Worm (Caenorhabditis elegans) whole organism, young adult: Measurements from ENCODE around the gene prdh-1.

ENCODE experiments used
- B0035.1 ChIP-seq: sonication (generic microtip); optimal IDR thresholded peaks from 2 replicates; lab custom pipeline; 2016; ENCODE audit warnings: missing genetic modification characterization, mild to moderate bottlenecking, missing compliant biosample characterization, missing genotype, missing genetic modification reagents
- B0336.3 ChIP-seq: fragments of 200-800 bp; sonication (Bioruptor generic); IDR thresholded peaks from 2 replicates; pipeline ENCODE4 v1.3.6; 2022; ENCODE audit warnings: missing genetic modification characterization, missing compliant biosample characterization
- C06A6.2 ChIP-seq: fragments of 200-800 bp; sonication (Bioruptor generic); conservative IDR thresholded peaks from 2 replicates; pipeline ENCODE4 v1.3.6; 2022; ENCODE audit warnings: missing genetic modification characterization, missing compliant biosample characterization
- D2030.7 ChIP-seq: fragments of 200-800 bp; sonication (Bioruptor generic); IDR thresholded peaks from 2 replicates; pipeline ENCODE4 v1.3.6; 2022; ENCODE audit warnings: missing genetic modification reagents, missing genetic modification characterization, missing compliant biosample characterization
- F10E7.11 ChIP-seq: sonication (generic microtip); optimal IDR thresholded peaks from 2 replicates; lab custom pipeline; 2017; ENCODE audit warnings: mild to moderate bottlenecking, missing genetic modification characterization, moderate library complexity, missing compliant biosample characterization
- F33H1.4 ChIP-seq: fragments of 200-800 bp; sonication (Bioruptor generic); IDR thresholded peaks from 2 replicates; pipeline ENCODE4 v1.3.6; 2022; ENCODE audit warnings: missing genetic modification reagents, missing genetic modification characterization, missing compliant biosample characterization
- F49E8.2 ChIP-seq: sonication (generic microtip); optimal IDR thresholded peaks from 3 replicates; lab custom pipeline; 2017; ENCODE audit warnings: missing genetic modification characterization, mild to moderate bottlenecking, missing compliant biosample characterization, antibody characterized with exemption, moderate library complexity; ENCODE audit not compliant: insufficient read depth
- F52B5.7 ChIP-seq: sonication (generic microtip); optimal IDR thresholded peaks from 2 replicates; lab custom pipeline; 2016; ENCODE audit warnings: mild to moderate bottlenecking, missing genetic modification characterization, missing compliant biosample characterization
- F57A8.1 ChIP-seq: fragments of 200-800 bp; sonication (Bioruptor generic); optimal IDR thresholded peaks from 2 replicates; lab custom pipeline; 2018; ENCODE audit warnings: mild to moderate bottlenecking, missing genetic modification characterization, moderate library complexity, missing compliant biosample characterization
- K11D2.4 ChIP-seq: fragments of 200-800 bp; sonication (Bioruptor generic); IDR thresholded peaks from 2 replicates; pipeline ENCODE4 v1.3.6; 2022; ENCODE audit warnings: missing genetic modification reagents, missing genetic modification characterization, missing compliant biosample characterization
- Y53F4B.3 ChIP-seq: fragments of 200-800 bp; sonication (Bioruptor generic); IDR thresholded peaks from 2 replicates; pipeline ENCODE4 v1.3.6; 2022; ENCODE audit warnings: missing genetic modification reagents, missing genetic modification characterization, missing compliant biosample characterization
- Y53G8AR.9 ChIP-seq: fragments of 200-800 bp; sonication (Bioruptor generic); conservative IDR thresholded peaks from 2 replicates; pipeline ENCODE4 v1.3.6; 2022; ENCODE audit warnings: missing genetic modification reagents, missing genetic modification characterization, missing compliant biosample characterization
- Y67H2A.10 ChIP-seq: fragments of 200-800 bp; sonication (Bioruptor generic); conservative IDR thresholded peaks from 2 replicates; pipeline ENCODE4 v1.3.6; 2022; ENCODE audit warnings: missing genetic modification reagents, missing genetic modification characterization, missing compliant biosample characterization
- Y95B8A.8 ChIP-seq: fragments of 200-800 bp; sonication (Bioruptor generic); IDR thresholded peaks from 2 replicates; pipeline ENCODE4 v1.3.6; 2022; ENCODE audit warnings: missing genetic modification reagents, missing genetic modification characterization, missing compliant biosample characterization
- akir-1 ChIP-seq: fragments of 200-800 bp; sonication (Bioruptor generic); optimal IDR thresholded peaks from 2 replicates; lab custom pipeline; 2018; ENCODE audit warnings: mild to moderate bottlenecking, missing genetic modification characterization, moderate library complexity, missing compliant biosample characterization
- atf-7 ChIP-seq: sonication (generic microtip); optimal IDR thresholded peaks from 2 replicates; lab custom pipeline; 2017; ENCODE audit warnings: mild to moderate bottlenecking, missing genetic modification characterization, missing compliant biosample characterization
- attf-5 ChIP-seq: fragments of 200-800 bp; sonication (Bioruptor generic); optimal IDR thresholded peaks from 2 replicates; lab custom pipeline; 2018; ENCODE audit warnings: mild to moderate bottlenecking, missing genetic modification characterization, missing compliant biosample characterization
- cebp-1 ChIP-seq, 2 experiments: fragments of 200-800 bp in 1 of 2; sonication (Bioruptor generic) in 1 of 2; sonication (generic microtip) in 1 of 2; IDR thresholded peaks in 1 of 2; optimal IDR thresholded peaks in 1 of 2; 2 replicates each; pipeline versions ENCODE4 v1.3.6 to Lab custom; 2017 to 2022; ENCODE audit warnings: missing compliant biosample characterization in 2 of 2, missing genetic modification characterization in 2 of 2, mild to moderate bottlenecking in 1 of 2, missing genetic modification reagents in 1 of 2, moderate library complexity in 1 of 2
- ceh-27 ChIP-seq: fragments of 200-800 bp; sonication (Bioruptor generic); optimal IDR thresholded peaks from 2 replicates; lab custom pipeline; 2018; ENCODE audit warnings: mild to moderate bottlenecking, missing genetic modification characterization, moderate library complexity, missing compliant biosample characterization
- ceh-79 ChIP-seq: sonication (generic microtip); optimal IDR thresholded peaks from 2 replicates; lab custom pipeline; 2017; ENCODE audit warnings: mild to moderate bottlenecking, missing genetic modification characterization, missing compliant biosample characterization
- chd-7 ChIP-seq: sonication (generic microtip); optimal IDR thresholded peaks from 2 replicates; lab custom pipeline; 2016; ENCODE audit warnings: mild to moderate bottlenecking, missing genetic modification characterization, moderate library complexity, missing compliant biosample characterization
- dox-1 ChIP-seq: fragments of 200-800 bp; sonication (Bioruptor generic); IDR thresholded peaks from 2 replicates; pipeline ENCODE4 v1.3.6; 2022; ENCODE audit warnings: missing genetic modification reagents, missing genetic modification characterization, missing compliant biosample characterization
- egl-18 ChIP-seq: fragments of 200-800 bp; sonication (Bioruptor generic); IDR thresholded peaks from 2 replicates; pipeline ENCODE4 v1.3.6; 2022; ENCODE audit warnings: missing genetic modification reagents, missing genetic modification characterization, missing compliant biosample characterization
- ekl-4 ChIP-seq: fragments of 200-800 bp; sonication (Bioruptor generic); IDR thresholded peaks from 2 replicates; pipeline ENCODE4 v1.3.6; 2022; ENCODE audit warnings: missing genetic modification reagents, missing genetic modification characterization, missing compliant biosample characterization
- gei-17 ChIP-seq: fragments of 200-800 bp; sonication (Bioruptor generic); optimal IDR thresholded peaks from 2 replicates; lab custom pipeline; 2018; ENCODE audit warnings: mild to moderate bottlenecking, missing genetic modification characterization, missing compliant biosample characterization
- hlh-26 ChIP-seq: fragments of 200-800 bp; sonication (Bioruptor generic); conservative IDR thresholded peaks from 2 replicates; pipeline ENCODE4 v1.3.6; 2022; ENCODE audit warnings: missing genetic modification reagents, missing genetic modification characterization, missing compliant biosample characterization
- let-607 ChIP-seq, 2 experiments: fragments of 200-800 bp in 1 of 2; sonication (Bioruptor generic) in 1 of 2; sonication (generic microtip) in 1 of 2; optimal IDR thresholded peaks; 2 replicates each; lab custom pipeline; 2016 to 2018; ENCODE audit warnings: mild to moderate bottlenecking in 2 of 2, missing compliant biosample characterization in 2 of 2, missing genetic modification characterization in 2 of 2, moderate library complexity in 2 of 2, missing genotype in 1 of 2
- lin-26 ChIP-seq: fragments of 200-800 bp; sonication (Bioruptor generic); IDR thresholded peaks from 2 replicates; pipeline ENCODE4 v1.3.6; 2022; ENCODE audit warnings: missing genetic modification reagents, missing genetic modification characterization, missing compliant biosample characterization
- lin-40 ChIP-seq: sonication (generic microtip); optimal IDR thresholded peaks from 2 replicates; lab custom pipeline; 2016; ENCODE audit warnings: missing genetic modification characterization, mild to moderate bottlenecking, missing compliant biosample characterization, missing genotype, missing genetic modification reagents
- madf-10 ChIP-seq: sonication (generic microtip); optimal IDR thresholded peaks from 2 replicates; lab custom pipeline; 2016; ENCODE audit warnings: mild to moderate bottlenecking, missing genetic modification characterization, missing compliant biosample characterization
- madf-8 ChIP-seq: fragments of 200-800 bp; sonication (Bioruptor generic); conservative IDR thresholded peaks from 2 replicates; pipeline ENCODE4 v1.3.6; 2022; ENCODE audit warnings: missing genetic modification reagents, missing genetic modification characterization, missing compliant biosample characterization
- mel-28 ChIP-seq: sonication (generic microtip); optimal IDR thresholded peaks from 2 replicates; lab custom pipeline; 2016; ENCODE audit warnings: borderline replicate concordance, mild to moderate bottlenecking, missing genetic modification characterization, missing compliant biosample characterization
- mes-4 ChIP-seq: sonication (generic microtip); optimal IDR thresholded peaks from 2 replicates; lab custom pipeline; 2016; ENCODE audit warnings: missing genotype, missing genetic modification characterization, missing compliant biosample characterization
- nfya-2 ChIP-seq: fragments of 200-800 bp; sonication (Bioruptor generic); IDR thresholded peaks from 2 replicates; pipeline ENCODE4 v1.3.6; 2022; ENCODE audit warnings: missing genetic modification reagents, missing genetic modification characterization, missing compliant biosample characterization
- nhr-120 ChIP-seq: fragments of 200-800 bp; sonication (Bioruptor generic); IDR thresholded peaks from 2 replicates; pipeline ENCODE4 v1.3.6; 2022; ENCODE audit warnings: missing genetic modification characterization, missing compliant biosample characterization
- nhr-179 ChIP-seq: sonication (generic microtip); optimal IDR thresholded peaks from 2 replicates; lab custom pipeline; 2016; ENCODE audit warnings: mild to moderate bottlenecking, missing genetic modification characterization, missing compliant biosample characterization
- rec-8 ChIP-seq, 2 experiments: sonication (generic microtip); optimal IDR thresholded peaks; 2 replicates each; lab custom pipeline; 2016; ENCODE audit warnings: mild to moderate bottlenecking in 2 of 2, missing genetic modification characterization in 2 of 2, missing genetic modification reagents in 2 of 2, missing genotype in 2 of 2, missing biosample characterization in 1 of 2, missing compliant biosample characterization in 1 of 2, moderate library complexity in 1 of 2
- snpc-1.1 ChIP-seq: sonication (generic microtip); optimal IDR thresholded peaks from 2 replicates; lab custom pipeline; 2017; ENCODE audit warnings: missing genetic modification characterization, mild to moderate bottlenecking, missing compliant biosample characterization, antibody characterized with exemption, moderate library complexity, missing genotype, missing genetic modification reagents; ENCODE audit not compliant: insufficient read depth
- snpc-4 ChIP-seq, 5 experiments: fragments of 150-350 bp in 1 of 5; sonication (generic microtip) in 4 of 5; optimal IDR thresholded peaks; 2 replicates each; lab custom pipeline; 2014 to 2018; ENCODE audit warnings: missing genetic modification characterization in 5 of 5, missing biosample characterization in 3 of 5, antibody characterized with exemption in 2 of 5, mild to moderate bottlenecking in 2 of 5, missing compliant biosample characterization in 2 of 5, missing genotype in 2 of 5, moderate library complexity in 2 of 5, missing genetic modification reagents in 1 of 5
- sptf-2 ChIP-seq: fragments of 200-800 bp; sonication (Bioruptor generic); optimal IDR thresholded peaks from 2 replicates; lab custom pipeline; 2018; ENCODE audit warnings: mild to moderate bottlenecking, missing genetic modification characterization, missing compliant biosample characterization
- unc-130 ChIP-seq: sonication (generic microtip); optimal IDR thresholded peaks from 2 replicates; lab custom pipeline; 2016; ENCODE audit warnings: missing genetic modification reagents, missing genetic modification characterization, missing compliant biosample characterization
- unc-62 ChIP-seq: fragments of 150-350 bp; optimal IDR thresholded peaks from 2 replicates; lab custom pipeline; 2014; ENCODE audit warnings: missing biosample characterization, missing genetic modification reagents, missing genetic modification characterization
- zfh-2 ChIP-seq: fragments of 200-800 bp; sonication (Bioruptor generic); conservative IDR thresholded peaks from 2 replicates; pipeline ENCODE4 v1.3.6; 2022; ENCODE audit warnings: missing genetic modification reagents, missing genetic modification characterization, missing compliant biosample characterization
- ztf-18 ChIP-seq: sonication (generic microtip); optimal IDR thresholded peaks from 2 replicates; lab custom pipeline; 2016; ENCODE audit warnings: missing genotype, mild to moderate bottlenecking, missing genetic modification characterization, missing compliant biosample characterization
- ztf-26 ChIP-seq: sonication (generic microtip); optimal IDR thresholded peaks from 2 replicates; lab custom pipeline; 2017; ENCODE audit warnings: missing genetic modification characterization, missing compliant biosample characterization
- ztf-6 ChIP-seq: fragments of 200-800 bp; sonication (Bioruptor generic); IDR thresholded peaks from 2 replicates; pipeline ENCODE4 v1.3.6; 2022; ENCODE audit warnings: missing genetic modification reagents, missing genetic modification characterization, missing compliant biosample characterization

prdh-1 gene

DNA sequence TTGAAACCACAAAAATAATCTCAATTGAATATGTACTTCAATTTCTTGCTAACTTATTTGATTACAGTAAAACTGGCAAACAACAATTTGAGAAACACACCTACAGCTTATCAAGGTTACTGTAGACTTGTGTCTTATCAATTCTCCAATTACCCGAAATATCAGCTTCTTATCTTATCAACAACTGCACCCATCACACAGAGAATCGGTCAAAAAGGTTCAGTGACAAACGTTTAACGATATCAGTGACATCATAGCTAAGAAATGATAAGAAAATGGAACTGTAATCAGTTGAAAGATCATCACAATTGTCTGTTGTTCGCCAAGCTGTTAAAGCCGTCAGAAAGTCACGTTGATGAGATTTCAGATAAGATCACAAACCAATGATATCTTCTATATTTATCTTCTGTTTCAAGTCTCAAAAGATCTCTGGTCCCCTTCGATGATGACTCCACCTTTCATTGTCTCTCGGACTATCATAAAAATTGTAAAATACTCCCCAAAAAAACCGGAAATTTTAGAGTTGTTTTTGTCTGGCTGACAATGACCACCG lies 42.9 kb upstream of the prdh-1 start (continued):
- no peak for TF ChIP-seq egl-18 (GFP tag; lab: Robert Waterston, UW)
- no peak for TF ChIP-seq F57A8.1 (GFP tag; lab: Kevin White, UChicago)
- no peak for TF ChIP-seq hlh-26
- no peak for TF ChIP-seq lin-26 (GFP tag; lab: Robert Waterston, UW)
- no peak for TF ChIP-seq Y53F4B.3
- TF ChIP-seq Y67H2A.10 (GFP tag; lab: Robert Waterston, UW) = no peak
- no peak for TF ChIP-seq attf-5 (GFP tag; lab: Kevin White, UChicago)
- TF ChIP-seq akir-1 (GFP tag; lab: Kevin White, UChicago) = no peak
- TF ChIP-seq zfh-2 (GFP tag; lab: Robert Waterston, UW) = no peak
- TF ChIP-seq ztf-18 (tag; lab: Kevin White, UChicago) = no peak
- TF ChIP-seq F10E7.11 (tag; lab: Kevin White, UChicago) = no peak
- no peak for TF ChIP-seq snpc-4 (GFP tag; optimal IDR thresholded peaks at IDR 0.05; lab: Kevin White, UChicago)
- peak in 2 of 4 experiments; percentile 33 to 34 for TF ChIP-seq snpc-4 (tag; optimal IDR thresholded peaks at IDR 0.05; lab: Kevin White, UChicago)
- no peak for TF ChIP-seq F33H1.4 (GFP tag; lab: Robert Waterston, UW)
- TF ChIP-seq unc-62 (GFP tag; lab: Kevin White, UChicago) = peak; percentile 26
- no peak for TF ChIP-seq cebp-1 (GFP tag; IDR thresholded peaks at IDR 0.05; lab: Robert Waterston, UW)
- no peak for TF ChIP-seq cebp-1 (tag; optimal IDR thresholded peaks at IDR 0.05; lab: Kevin White, UChicago)
- TF ChIP-seq ztf-26 = peak; percentile 74
- TF ChIP-seq dox-1 = no peak; the same call in 1 of the 2 replicates
- TF ChIP-seq Y95B8A.8 (GFP tag; lab: Robert Waterston, UW) = no peak
- no peak for TF ChIP-seq F52B5.7 (tag; lab: Kevin White, UChicago)
- TF ChIP-seq ceh-27 (GFP tag; lab: Kevin White, UChicago) = no peak
- TF ChIP-seq ztf-6 = no peak
- TF ChIP-seq madf-8 (GFP tag; lab: Robert Waterston, UW) = no peak
- TF ChIP-seq nhr-120 (GFP tag; lab: Robert Waterston, UW) = no peak
- TF ChIP-seq snpc-1.1 (tag; lab: Kevin White, UChicago) = no peak
- no peak for TF ChIP-seq rec-8 (tag; optimal IDR thresholded peaks at IDR 0.05; lab: Kevin White, UChicago)
- no peak for TF ChIP-seq D2030.7 (GFP tag; lab: Robert Waterston, UW)
- no peak for TF ChIP-seq B0336.3 (GFP tag; lab: Robert Waterston, UW)
- no peak for TF ChIP-seq F49E8.2 (tag; lab: Kevin White, UChicago)
- peak; percentile 99 for TF ChIP-seq atf-7 (tag; lab: Kevin White, UChicago)
- TF ChIP-seq madf-10 (tag; lab: Kevin White, UChicago) = peak; percentile 71
- no peak for TF ChIP-seq mes-4
- no peak for TF ChIP-seq B0035.1 (tag; lab: Kevin White, UChicago)
- TF ChIP-seq unc-130 (GFP tag; lab: Kevin White, UChicago) = no peak
- TF ChIP-seq nfya-2 (GFP tag; lab: Robert Waterston, UW) = no peak
- TF ChIP-seq K11D2.4 = no peak; the same call in 1 of the 2 replicates
- no peak for TF ChIP-seq chd-7 (tag; lab: Kevin White, UChicago)
- TF ChIP-seq nhr-179 (tag; lab: Kevin White, UChicago) = no peak
- TF ChIP-seq Y53G8AR.9 (GFP tag; lab: Robert Waterston, UW) = peak; percentile 55; the same call in 1 of the 2 replicates
- no peak for TF ChIP-seq mel-28
- no peak for TF ChIP-seq gei-17 (GFP tag; lab: Kevin White, UChicago)
- TF ChIP-seq let-607 (tag; optimal IDR thresholded peaks at IDR 0.05; lab: Kevin White, UChicago) = peak in 1 of 2 experiments; percentile 62
- no peak for TF ChIP-seq ekl-4
- peak; percentile 88 for TF ChIP-seq lin-40 (tag; lab: Kevin White, UChicago)
- TF ChIP-seq ceh-79 = no peak
- peak; percentile 77 for TF ChIP-seq C06A6.2 (GFP tag; lab: Robert Waterston, UW)
- TF ChIP-seq sptf-2 (GFP tag; lab: Kevin White, UChicago) = no peak
